Worm (Caenorhabditis elegans) whole organism, late embryonic: ENCODE data around the gene srh-229.

ENCODE experiments used
- C38D4.7 ChIP-seq: fragments of 200-800 bp; sonication (Bioruptor generic); optimal IDR thresholded peaks from 2 replicates; lab custom pipeline; 2018; ENCODE audit warnings: mild to moderate bottlenecking, missing genetic modification characterization, moderate library complexity, missing compliant biosample characterization
- Y22D7AL.16 ChIP-seq: sonication (generic microtip); optimal IDR thresholded peaks from 2 replicates; lab custom pipeline; 2016; ENCODE audit warnings: missing genetic modification characterization, missing compliant biosample characterization
- ama-1 ChIP-seq: fragments of 150-350 bp; optimal IDR thresholded peaks from 2 replicates; lab custom pipeline; 2014
- ceh-19 ChIP-seq: fragments of 200-800 bp; sonication (Bioruptor generic); optimal IDR thresholded peaks from 2 replicates; lab custom pipeline; 2018; ENCODE audit warnings: mild to moderate bottlenecking, missing genetic modification characterization, missing compliant biosample characterization
- ceh-2 ChIP-seq: sonication (generic microtip); optimal IDR thresholded peaks from 2 replicates; lab custom pipeline; 2016; ENCODE audit warnings: missing genotype, missing genetic modification characterization, missing compliant biosample characterization
- ceh-45 ChIP-seq: fragments of 200-800 bp; sonication (Bioruptor generic); IDR thresholded peaks from 2 replicates; pipeline ENCODE4 v1.3.6; 2022; ENCODE audit warnings: missing genetic modification reagents, missing genetic modification characterization, missing compliant biosample characterization
- dmd-4 ChIP-seq: sonication (generic microtip); optimal IDR thresholded peaks from 2 replicates; lab custom pipeline; 2016; ENCODE audit warnings: borderline replicate concordance, missing genetic modification characterization, missing compliant biosample characterization
- hlh-8 ChIP-seq: sonication (generic microtip); optimal IDR thresholded peaks from 2 replicates; lab custom pipeline; 2016; ENCODE audit warnings: missing genotype, missing genetic modification characterization, missing compliant biosample characterization
- pha-4 ChIP-seq: fragments of 150-350 bp; optimal IDR thresholded peaks from 2 replicates; lab custom pipeline; 2018; ENCODE audit warnings: missing biosample characterization, missing genetic modification reagents, missing genetic modification characterization
- rnt-1 ChIP-seq: sonication (generic microtip); optimal IDR thresholded peaks from 2 replicates; lab custom pipeline; 2016; ENCODE audit warnings: missing genetic modification characterization, missing compliant biosample characterization
- sox-2 ChIP-seq: fragments of 200-800 bp; sonication (Bioruptor generic); IDR thresholded peaks from 2 replicates; pipeline ENCODE4 v1.3.6; 2022; ENCODE audit warnings: missing genetic modification reagents, missing genetic modification characterization, missing compliant biosample characterization
- tbx-2 ChIP-seq: sonication (generic microtip); optimal IDR thresholded peaks from 2 replicates; lab custom pipeline; 2016; ENCODE audit warnings: missing genetic modification characterization, missing compliant biosample characterization
- unc-42 ChIP-seq: sonication (generic microtip); optimal IDR thresholded peaks from 2 replicates; lab custom pipeline; 2016; ENCODE audit warnings: missing genotype, missing genetic modification characterization, missing compliant biosample characterization

DNA sequence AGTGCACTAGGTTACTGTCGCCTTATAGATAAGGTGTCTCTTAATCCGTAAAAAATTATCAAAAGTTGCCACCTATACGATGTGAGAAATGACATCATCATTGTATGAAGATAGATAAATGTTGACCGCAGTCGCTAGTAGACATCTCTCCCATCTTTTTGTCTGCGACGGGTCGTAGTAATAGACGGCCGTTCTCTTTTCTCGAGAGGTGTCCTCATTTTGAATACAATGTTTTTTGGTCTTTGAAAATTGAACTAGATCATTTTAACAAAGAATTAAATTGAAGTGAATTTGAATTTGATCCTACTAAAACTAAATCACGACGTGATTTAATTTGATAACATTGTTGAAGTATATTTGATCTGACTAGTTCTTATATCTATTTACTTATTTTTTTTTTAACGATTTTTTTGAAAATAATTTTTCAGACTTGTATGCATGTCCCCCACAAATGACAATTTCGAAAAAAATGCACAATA lies 4.4 kb upstream of the srh-229 start, which contains the start of the genes str-31 and nhr-172:
- no peak for TF ChIP-seq hlh-8 (tag; lab: Kevin White, UChicago)
- no peak for TF ChIP-seq dmd-4
- TF ChIP-seq C38D4.7 (GFP tag; lab: Kevin White, UChicago), result no peak
- no peak for TF ChIP-seq tbx-2
- TF ChIP-seq sox-2, result no peak
- no peak for TF ChIP-seq ama-1 (lab: Kevin White, UChicago)
- TF ChIP-seq unc-42 (tag; lab: Kevin White, UChicago), result no peak
- no peak for TF ChIP-seq pha-4 (tag; lab: Kevin White, UChicago)
- no peak for TF ChIP-seq rnt-1
- TF ChIP-seq ceh-45 (GFP tag; lab: Robert Waterston, UW), result no peak
- no peak for TF ChIP-seq ceh-2 (tag; lab: Kevin White, UChicago)
- TF ChIP-seq ceh-19 (GFP tag; lab: Kevin White, UChicago), result no peak
- no peak for TF ChIP-seq Y22D7AL.16 (tag; lab: Kevin White, UChicago)
